Worm (Caenorhabditis elegans) whole organism, L1 larva: Measurements from ENCODE around the gene pitr-1.
A peak's percentile ranks its signal among the peaks of the same experiment; 100 is the strongest.

Experiments
- C04F5.9 ChIP-seq: sonication (generic microtip); optimal IDR thresholded peaks from 2 replicates; lab custom pipeline; 2016; ENCODE audit warnings: missing genetic modification characterization, missing compliant biosample characterization
- aha-1 ChIP-seq: fragments of 150-350 bp; optimal IDR thresholded peaks from 2 replicates; lab custom pipeline; 2014; ENCODE audit warnings: missing biosample characterization, missing genetic modification characterization
- aly-2 ChIP-seq: fragments of 150-350 bp; optimal IDR thresholded peaks from 2 replicates; lab custom pipeline; 2014; ENCODE audit warnings: missing biosample characterization, missing genetic modification characterization
- ama-1 ChIP-seq: fragments of 150-350 bp; optimal IDR thresholded peaks from 2 replicates; lab custom pipeline; 2014
- blmp-1 ChIP-seq: fragments of 150-350 bp; optimal IDR thresholded peaks from 2 replicates; lab custom pipeline; 2014; ENCODE audit warnings: missing biosample characterization, missing genetic modification characterization
- ceh-63 ChIP-seq: fragments of 200-800 bp; sonication (Bioruptor generic); optimal IDR thresholded peaks from 2 replicates; lab custom pipeline; 2018; ENCODE audit warnings: mild to moderate bottlenecking, missing genetic modification characterization, missing compliant biosample characterization
- ceh-8 ChIP-seq: fragments of 200-800 bp; sonication (Bioruptor generic); optimal IDR thresholded peaks from 2 replicates; lab custom pipeline; 2018; ENCODE audit warnings: mild to moderate bottlenecking, missing genetic modification characterization, moderate library complexity, missing compliant biosample characterization
- ceh-82 ChIP-seq, 3 experiments: fragments of 150-350 bp in 1 of 3; sonication (generic microtip) in 2 of 3; optimal IDR thresholded peaks; 2 replicates each; lab custom pipeline; 2014 to 2017; ENCODE audit warnings: missing biosample characterization in 3 of 3, missing genetic modification characterization in 3 of 3
- ceh-88 ChIP-seq: fragments of 200-800 bp; sonication (Bioruptor generic); IDR thresholded peaks from 2 replicates; pipeline ENCODE4 v1.3.6; 2022; ENCODE audit warnings: missing genetic modification characterization, missing compliant biosample characterization
- ceh-90 ChIP-seq: sonication (generic microtip); optimal IDR thresholded peaks from 2 replicates; lab custom pipeline; 2016; ENCODE audit warnings: missing genetic modification characterization, missing compliant biosample characterization
- dpl-1 ChIP-seq, 3 experiments: fragments of 150-350 bp in 2 of 3; sonication (generic microtip) in 1 of 3; optimal IDR thresholded peaks; 2 replicates each; lab custom pipeline; 2014 to 2017; ENCODE audit warnings: missing biosample characterization in 3 of 3, missing genetic modification characterization in 3 of 3, missing genetic modification reagents in 3 of 3
- dsc-1 ChIP-seq: sonication (generic microtip); optimal IDR thresholded peaks from 2 replicates; lab custom pipeline; 2016; ENCODE audit warnings: mild to moderate bottlenecking, missing genetic modification characterization, missing compliant biosample characterization
- egl-13 ChIP-seq: sonication (generic microtip); optimal IDR thresholded peaks from 2 replicates; lab custom pipeline; 2016; ENCODE audit warnings: missing genotype, missing genetic modification reagents, missing genetic modification characterization, missing compliant biosample characterization
- elt-3 ChIP-seq, 6 experiments: fragments of 150-350 bp in 1 of 6; sonication (generic microtip); optimal IDR thresholded peaks; 2 replicates each; lab custom pipeline; 2017 to 2018; ENCODE audit warnings: missing biosample characterization in 6 of 6, missing genetic modification characterization in 6 of 6, inconsistent platforms in 1 of 6
- fos-1 ChIP-seq: fragments of 150-350 bp; optimal IDR thresholded peaks from 2 replicates; lab custom pipeline; 2014; ENCODE audit warnings: missing biosample characterization, missing genetic modification characterization
- hlh-17 ChIP-seq: fragments of 200-800 bp; sonication (Bioruptor generic); optimal IDR thresholded peaks from 2 replicates; lab custom pipeline; 2018; ENCODE audit warnings: missing genetic modification characterization, mild to moderate bottlenecking, missing compliant biosample characterization, moderate library complexity, borderline replicate concordance
- lin-13 ChIP-seq: fragments of 150-350 bp; optimal IDR thresholded peaks from 2 replicates; lab custom pipeline; 2014; ENCODE audit warnings: missing biosample characterization, missing genetic modification reagents, missing genetic modification characterization
- lin-14 ChIP-seq: fragments of 200-800 bp; sonication (Bioruptor generic); optimal IDR thresholded peaks from 2 replicates; lab custom pipeline; 2018; ENCODE audit warnings: mild to moderate bottlenecking, missing genetic modification characterization, moderate library complexity, missing compliant biosample characterization
- lin-35 ChIP-seq, 2 experiments: fragments of 150-350 bp; optimal IDR thresholded peaks; 2 replicates each; lab custom pipeline; 2014; ENCODE audit warnings: missing biosample characterization in 2 of 2, missing genetic modification characterization in 2 of 2, missing genetic modification reagents in 2 of 2
- lin-39 ChIP-seq: fragments of 150-350 bp; optimal IDR thresholded peaks from 2 replicates; lab custom pipeline; 2014; ENCODE audit warnings: missing biosample characterization, missing genetic modification reagents, missing genetic modification characterization
- lir-3 ChIP-seq: sonication (generic microtip); optimal IDR thresholded peaks from 2 replicates; lab custom pipeline; 2016; ENCODE audit warnings: mild to moderate bottlenecking, missing genetic modification characterization, moderate library complexity, missing compliant biosample characterization; ENCODE audit not compliant: poor library complexity
- lsy-2 ChIP-seq, 2 experiments: fragments of 150-350 bp; optimal IDR thresholded peaks; 2 replicates each; lab custom pipeline; 2014; ENCODE audit warnings: missing biosample characterization in 2 of 2, missing genetic modification characterization in 2 of 2
- mab-9 ChIP-seq: fragments of 200-800 bp; sonication (Bioruptor generic); IDR thresholded peaks from 2 replicates; pipeline ENCODE4 v1.3.6; 2022; ENCODE audit warnings: missing genetic modification reagents, missing genetic modification characterization, missing compliant biosample characterization
- mef-2 ChIP-seq: fragments of 150-350 bp; optimal IDR thresholded peaks from 2 replicates; lab custom pipeline; 2014; ENCODE audit warnings: missing biosample characterization, missing genetic modification characterization
- nhr-12 ChIP-seq: sonication (generic microtip); optimal IDR thresholded peaks from 2 replicates; lab custom pipeline; 2017; ENCODE audit warnings: missing biosample characterization, missing genetic modification characterization
- nhr-19 ChIP-seq: fragments of 200-800 bp; sonication (Bioruptor generic); conservative IDR thresholded peaks from 2 replicates; pipeline ENCODE4 v1.3.6; 2022; ENCODE audit warnings: missing genetic modification characterization, missing compliant biosample characterization
- nhr-237 ChIP-seq: fragments of 150-350 bp; optimal IDR thresholded peaks from 2 replicates; lab custom pipeline; 2014; ENCODE audit warnings: missing biosample characterization, missing genetic modification characterization
- nhr-28 ChIP-seq: fragments of 150-350 bp; optimal IDR thresholded peaks from 2 replicates; lab custom pipeline; 2014; ENCODE audit warnings: missing biosample characterization, missing genetic modification characterization
- nhr-71 ChIP-seq: sonication (generic microtip); optimal IDR thresholded peaks from 2 replicates; lab custom pipeline; 2016; ENCODE audit warnings: mild to moderate bottlenecking, missing genetic modification characterization, moderate library complexity, missing compliant biosample characterization
- nhr-85 ChIP-seq: sonication (generic microtip); peaks from one replicate; lab custom pipeline; 2016; ENCODE audit warnings: missing genetic modification characterization, inconsistent platforms, missing compliant biosample characterization
- nhr-90 ChIP-seq: sonication (generic microtip); optimal IDR thresholded peaks from 2 replicates; lab custom pipeline; 2016; ENCODE audit warnings: mild to moderate bottlenecking, missing genetic modification characterization, missing compliant biosample characterization; ENCODE audit not compliant: poor library complexity
- pqm-1 ChIP-seq: sonication (generic microtip); optimal IDR thresholded peaks from 3 replicates; lab custom pipeline; 2017; ENCODE audit warnings: missing biosample characterization, missing genetic modification characterization
- rnt-1 ChIP-seq: sonication (generic microtip); optimal IDR thresholded peaks from 2 replicates; lab custom pipeline; 2016; ENCODE audit warnings: mild to moderate bottlenecking, missing genetic modification characterization, moderate library complexity, missing compliant biosample characterization
- skn-1 ChIP-seq: fragments of 150-350 bp; optimal IDR thresholded peaks from 2 replicates; lab custom pipeline; 2014; ENCODE audit warnings: missing biosample characterization, missing genetic modification characterization
- snpc-4 ChIP-seq: fragments of 150-350 bp; optimal IDR thresholded peaks from 2 replicates; lab custom pipeline; 2014; ENCODE audit warnings: missing biosample characterization, missing genetic modification characterization
- tbx-2 ChIP-seq: sonication (generic microtip); optimal IDR thresholded peaks from 2 replicates; lab custom pipeline; 2016; ENCODE audit warnings: missing genetic modification characterization, missing compliant biosample characterization
- unc-130 ChIP-seq: fragments of 150-350 bp; optimal IDR thresholded peaks from 2 replicates; lab custom pipeline; 2017; ENCODE audit warnings: missing biosample characterization, missing genetic modification characterization, inconsistent platforms
- unc-30 ChIP-seq: sonication (generic microtip); optimal IDR thresholded peaks from 2 replicates; lab custom pipeline; 2017; ENCODE audit warnings: missing biosample characterization, missing genetic modification characterization
- unc-62 ChIP-seq: fragments of 150-350 bp; optimal IDR thresholded peaks from 2 replicates; lab custom pipeline; 2014; ENCODE audit warnings: missing biosample characterization, missing genetic modification reagents, missing genetic modification characterization
- unc-86 ChIP-seq: sonication (generic microtip); optimal IDR thresholded peaks from 2 replicates; lab custom pipeline; 2016; ENCODE audit warnings: missing genetic modification characterization, missing compliant biosample characterization
- ztf-11 ChIP-seq, 2 experiments: sonication (generic microtip); optimal IDR thresholded peaks; 2 replicates each; lab custom pipeline; 2016 to 2017; ENCODE audit warnings: missing genetic modification characterization in 2 of 2, missing biosample characterization in 1 of 2, missing compliant biosample characterization in 1 of 2

The pitr-1 gene

ce11 chrIV:7428998-7429397 lies 35.1 kb downstream of the pitr-1 start:
- no peak for TF ChIP-seq tbx-2
- TF ChIP-seq aly-2 (tag; lab: Kevin White, UChicago): no peak
- no peak for TF ChIP-seq lir-3 (tag; lab: Kevin White, UChicago)
- TF ChIP-seq snpc-4 (tag; lab: Kevin White, UChicago): no peak
- no peak for TF ChIP-seq fos-1 (tag; lab: Kevin White, UChicago)
- TF ChIP-seq lin-14: peak; percentile 78
- TF ChIP-seq nhr-71: peak; percentile 54
- TF ChIP-seq ceh-88 (GFP tag; lab: Robert Waterston, UW): no peak
- TF ChIP-seq unc-86 (tag; lab: Kevin White, UChicago): no peak
- no peak for TF ChIP-seq aha-1 (tag; lab: Kevin White, UChicago)
- TF ChIP-seq lin-39: peak; percentile 44
- peak in 1 of 2 experiments; percentile 39 for TF ChIP-seq lsy-2 (tag; optimal IDR thresholded peaks at IDR 0.05; lab: Kevin White, UChicago)
- TF ChIP-seq nhr-19 (GFP tag; lab: Robert Waterston, UW): peak; percentile 17; the same call in 1 of the 2 replicates
- TF ChIP-seq unc-130 (tag; lab: Kevin White, UChicago): peak; percentile 37
- no peak for TF ChIP-seq ceh-82 (tag; optimal IDR thresholded peaks at IDR 0.05; lab: Kevin White, UChicago)
- no peak for TF ChIP-seq nhr-237 (tag; lab: Kevin White, UChicago)
- TF ChIP-seq rnt-1 (tag; lab: Kevin White, UChicago): peak; percentile 82
- TF ChIP-seq lin-13 (GFP tag; lab: Kevin White, UChicago): no peak

DNA sequence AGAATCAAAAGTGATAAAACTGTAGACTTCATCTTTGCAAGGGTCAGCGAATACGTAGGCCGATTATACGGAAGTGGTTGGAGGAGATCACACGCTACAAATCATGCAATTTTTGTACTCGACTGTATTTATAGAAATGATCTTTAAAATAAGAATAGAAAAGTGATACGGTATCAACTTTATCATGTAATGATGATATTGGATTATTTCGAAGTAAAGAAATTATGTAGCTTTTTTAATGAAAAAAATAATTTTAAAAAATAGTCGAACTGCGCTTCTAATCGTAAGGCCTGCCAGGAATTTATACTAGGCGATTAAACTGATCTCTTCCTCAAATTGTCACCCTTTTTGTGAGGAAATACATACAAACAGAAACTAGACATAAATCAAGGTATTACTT lies 40.0 kb downstream of the pitr-1 start, which contains the start of gene B0496.11:
TSS of gene B0496.11 (minus strand) at position 101 of the 400 bp plus-strand sequence.
- no peak for TF ChIP-seq hlh-17
- no peak for TF ChIP-seq mab-9 (GFP tag; lab: Robert Waterston, UW)
- TF ChIP-seq unc-62: no peak
- no peak for TF ChIP-seq nhr-28
- no peak for TF ChIP-seq tbx-2
- TF ChIP-seq dsc-1 (tag; lab: Kevin White, UChicago): no peak
- no peak for TF ChIP-seq dpl-1 (GFP tag; optimal IDR thresholded peaks at IDR 0.05; lab: Kevin White, UChicago)
- no peak for TF ChIP-seq C04F5.9 (tag; lab: Kevin White, UChicago)
- no peak for TF ChIP-seq lin-35 (GFP tag; optimal IDR thresholded peaks at IDR 0.05; lab: Kevin White, UChicago)
- TF ChIP-seq unc-30 (tag; lab: Kevin White, UChicago): no peak
- no peak for TF ChIP-seq ceh-63 (GFP tag; lab: Kevin White, UChicago)
- no peak for TF ChIP-seq nhr-90 (tag; lab: Kevin White, UChicago)
- TF ChIP-seq pqm-1 (tag; lab: Kevin White, UChicago): no peak
- no peak for TF ChIP-seq ceh-90

DNA sequence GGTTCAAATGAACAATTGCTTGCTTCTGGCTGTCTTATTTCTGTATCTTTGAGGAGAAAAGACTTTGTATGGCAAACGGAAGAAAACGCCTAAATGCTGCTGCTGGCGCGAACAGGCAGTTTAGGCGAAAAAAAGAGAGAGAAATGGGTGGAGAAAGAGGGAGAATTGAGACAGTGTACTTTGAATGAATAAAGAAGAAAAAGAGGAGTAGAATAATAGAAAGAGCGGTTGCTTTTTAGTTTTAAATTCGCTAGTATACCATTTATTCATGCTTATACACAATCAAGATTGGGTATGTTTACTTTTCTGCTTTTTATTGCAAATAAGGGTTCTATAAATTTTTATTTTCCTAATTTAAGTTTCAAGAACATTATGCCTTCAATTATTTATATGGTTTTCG lies 45.5 kb downstream of the pitr-1 start:
- TF ChIP-seq skn-1 (no peak), blmp-1 (tag; lab: Kevin White, UChicago) (peak; percentile 8)

DNA sequence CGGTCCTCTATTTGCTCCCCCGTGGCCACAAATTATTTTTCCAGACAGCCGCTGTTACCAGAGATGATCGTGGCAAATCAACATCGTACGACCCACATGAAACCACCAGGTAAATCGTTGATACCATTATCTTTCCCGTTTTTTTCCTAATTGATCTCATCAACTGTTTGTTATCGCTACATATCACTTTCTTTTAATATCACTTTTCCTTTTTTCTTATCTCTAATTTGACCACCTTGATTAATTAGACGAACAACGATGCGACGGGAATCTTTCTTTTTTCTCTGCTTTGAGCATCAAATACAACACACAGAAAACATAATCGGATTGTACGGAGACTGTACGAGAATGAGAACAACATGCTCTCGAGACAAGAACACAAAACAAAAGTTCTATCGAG lies 46.4 kb downstream of the pitr-1 start:
- TF ChIP-seq lin-13 (GFP tag; lab: Kevin White, UChicago) (no peak), nhr-85 (tag; lab: Kevin White, UChicago) (no peak), ztf-11 (tag; optimal IDR thresholded peaks at IDR 0.05; lab: Kevin White, UChicago) (no peak), ceh-88 (GFP tag; lab: Robert Waterston, UW) (no peak), egl-13 (tag; lab: Kevin White, UChicago) (no peak), tbx-2 (no peak), ceh-90 (no peak), blmp-1 (tag; lab: Kevin White, UChicago) (peak; percentile 97), elt-3 (tag; optimal IDR thresholded peaks at IDR 0.05; lab: Kevin White, UChicago) (peak in 4 of 6 experiments; percentile 1 to 77 (median 42)), ama-1 (lab: Kevin White, UChicago) (no peak), C04F5.9 (tag; lab: Kevin White, UChicago) (no peak), mef-2 (tag; lab: Kevin White, UChicago) (no peak), ceh-8 (GFP tag; lab: Kevin White, UChicago) (no peak), nhr-12 (no peak)
